Fruit fly (Drosophila melanogaster): ENCODE data around the gene CG5478.
A peak's percentile ranks its signal among the peaks of the same experiment; 100 is the strongest.

The CG5478 gene

dm6 chr3R:15947605-15948004 lies 14.1 kb upstream of the CG5478 start (continued):
- TF ChIP-seq CG11085 (GFP tag; IDR thresholded peaks at IDR 0.05) (0 out of 2 replicates have a peak, but pooled peaks have one; percentile 13), CG13775 (GFP tag; optimal IDR thresholded peaks at IDR 0.05) (no peak), amos (GFP tag; IDR thresholded peaks at IDR 0.05; ENCODE audit: partially characterized antibody) (no peak), CG2120 (GFP tag; optimal IDR thresholded peaks at IDR 0.05) (peak; percentile 41), Opbp (GFP tag; IDR thresholded peaks at IDR 0.05; ENCODE audit: partially characterized antibody) (no peak), scrt (GFP tag; optimal IDR thresholded peaks at IDR 0.05) (peak; percentile 47), CTCF (GFP tag; optimal IDR thresholded peaks at IDR 0.05) (no peak), D (optimal IDR thresholded peaks at IDR 0.05) (no peak), D (GFP tag; optimal IDR thresholded peaks at IDR 0.05) (no peak), CG18619 (GFP tag; optimal IDR thresholded peaks at IDR 0.05) (no peak), unc-4 (GFP tag; IDR thresholded peaks at IDR 0.05; ENCODE audit: partially characterized antibody) (no peak), tgo (GFP tag; IDR thresholded peaks at IDR 0.05) (no peak), Vsx1 (GFP tag; optimal IDR thresholded peaks at IDR 0.05) (no peak), Eip74EF (GFP tag; optimal IDR thresholded peaks at IDR 0.05) (no peak), CG17328 (GFP tag; IDR thresholded peaks at IDR 0.05) (no peak), sug (tag; optimal IDR thresholded peaks at IDR 0.05) (no peak), ranshi (GFP tag; IDR thresholded peaks at IDR 0.05) (0 out of 2 replicates have a peak, but pooled peaks have one; percentile 27), CG6765 (GFP tag; optimal IDR thresholded peaks at IDR 0.05) (no peak), CG13287 (GFP tag; IDR thresholded peaks at IDR 0.05; ENCODE audit: partially characterized antibody) (no peak), HLHmδ (GFP tag; optimal IDR thresholded peaks at IDR 0.05) (no peak), CG10209 (GFP tag; optimal IDR thresholded peaks at IDR 0.05) (no peak), mam (GFP tag; optimal IDR thresholded peaks at IDR 0.05) (peak; percentile 1), PHDP (tag; optimal IDR thresholded peaks at IDR 0.05) (no peak), CG12104 (GFP tag; optimal IDR thresholded peaks at IDR 0.05) (no peak), CoRest (tag; optimal IDR thresholded peaks at IDR 0.05) (no peak), salm (tag; optimal IDR thresholded peaks at IDR 0.05) (no peak), BEAF-32 (GFP tag; optimal IDR thresholded peaks at IDR 0.05) (no peak), zfh2 (GFP tag; optimal IDR thresholded peaks at IDR 0.05) (no peak), fd3F (GFP tag; optimal IDR thresholded peaks at IDR 0.05) (no peak), CG7928 (GFP tag; optimal IDR thresholded peaks at IDR 0.05) (no peak), row (GFP tag; IDR thresholded peaks at IDR 0.05) (no peak; the same call in 2 of the 3 replicates), vnd (GFP tag; IDR thresholded peaks at IDR 0.05; ENCODE audit: partially characterized antibody) (no peak), CG31365 (tag; optimal IDR thresholded peaks at IDR 0.05) (no peak), CG42726 (GFP tag; IDR thresholded peaks at IDR 0.05; ENCODE audit: partially characterized antibody) (no peak)

dm6 chr3R:15937708-15938107 lies 4.2 kb upstream of the CG5478 start:
- TF ChIP-seq CG10431 (GFP tag; optimal IDR thresholded peaks at IDR 0.05) (no peak), inv (GFP tag; IDR thresholded peaks at IDR 0.05; ENCODE audit: partially characterized antibody) (no peak), onecut (GFP tag; IDR thresholded peaks at IDR 0.05) (peak; percentile 96), CG9437 (GFP tag; optimal IDR thresholded peaks at IDR 0.05) (no peak), fd3F (GFP tag; optimal IDR thresholded peaks at IDR 0.05) (no peak), Hr51 (GFP tag; optimal IDR thresholded peaks at IDR 0.05) (peak in 1 of 2 experiments; percentile 14), CG1603 (tag; optimal IDR thresholded peaks at IDR 0.05) (no peak), Deaf1 (tag; optimal IDR thresholded peaks at IDR 0.05) (peak; percentile 65), abd-A (tag; optimal IDR thresholded peaks at IDR 0.05) (peak; percentile 46), CG8089 (GFP tag; optimal IDR thresholded peaks at IDR 0.05) (no peak), Med (GFP tag) (peak; percentile 63), ase (GFP tag; IDR thresholded peaks at IDR 0.05) (no peak), Trl (optimal IDR thresholded peaks at IDR 0.05) (peak; percentile 4 to 26), Trl (GFP tag; optimal IDR thresholded peaks at IDR 0.05) (no peak), CG12104 (GFP tag; optimal IDR thresholded peaks at IDR 0.05) (no peak)

All from whole organism, embryonic.